Worm (Caenorhabditis elegans) whole organism, L4 larva: ENCODE data around the gene crn-5.

Experiments used
- D1046.2 ChIP-seq: fragments of 200-800 bp; sonication (Bioruptor generic); IDR thresholded peaks from 2 replicates; pipeline ENCODE4 v1.3.6; 2022; ENCODE audit warnings: missing genetic modification characterization, missing compliant biosample characterization
- F26F4.8 ChIP-seq: fragments of 200-800 bp; sonication (Bioruptor generic); conservative IDR thresholded peaks from 2 replicates; pipeline ENCODE4 v1.3.6; 2022; ENCODE audit warnings: missing genetic modification characterization, missing compliant biosample characterization
- F37D6.2 ChIP-seq: sonication (generic microtip); optimal IDR thresholded peaks from 2 replicates; lab custom pipeline; 2016; ENCODE audit warnings: mild to moderate bottlenecking, missing genetic modification characterization, missing compliant biosample characterization
- F49E8.2 ChIP-seq: sonication (generic microtip); optimal IDR thresholded peaks from 2 replicates; lab custom pipeline; 2016; ENCODE audit warnings: missing compliant biosample characterization, mild to moderate bottlenecking, missing genetic modification characterization, borderline replicate concordance
- R02D3.7 ChIP-seq: fragments of 150-350 bp; sonication (generic microtip); optimal IDR thresholded peaks from 3 replicates; lab custom pipeline; 2014; ENCODE audit warnings: missing biosample characterization, missing genetic modification characterization
- T26A8.4 ChIP-seq: fragments of 200-800 bp; sonication (Bioruptor generic); IDR thresholded peaks from 2 replicates; pipeline ENCODE4 v1.3.6; 2022; ENCODE audit warnings: missing genetic modification characterization, missing compliant biosample characterization
- Y75B8A.6 ChIP-seq: fragments of 200-800 bp; sonication (Bioruptor generic); IDR thresholded peaks from 2 replicates; pipeline ENCODE4 v1.3.6; 2022; ENCODE audit warnings: missing genetic modification reagents, missing genetic modification characterization, missing compliant biosample characterization
- ZK337.2 ChIP-seq: fragments of 200-800 bp; sonication (Bioruptor generic); IDR thresholded peaks from 2 replicates; pipeline ENCODE4 v1.3.6; 2022; ENCODE audit warnings: missing genetic modification reagents, missing genetic modification characterization, missing compliant biosample characterization
- aha-1 ChIP-seq: fragments of 150-350 bp; peaks from one replicate; lab custom pipeline; 2014; ENCODE audit warnings: missing biosample characterization, missing genetic modification characterization
- ama-1 ChIP-seq: fragments of 150-350 bp; optimal IDR thresholded peaks from 2 replicates; lab custom pipeline; 2014; ENCODE audit warnings: inconsistent platforms, mixed read lengths
- arid-1 ChIP-seq: fragments of 200-800 bp; sonication (Bioruptor generic); conservative IDR thresholded peaks from 2 replicates; pipeline ENCODE4 v1.3.6; 2022; ENCODE audit warnings: missing genetic modification reagents, missing genetic modification characterization, missing compliant biosample characterization
- ceh-32 ChIP-seq: sonication (generic microtip); optimal IDR thresholded peaks from 2 replicates; lab custom pipeline; 2016; ENCODE audit warnings: mild to moderate bottlenecking, missing genetic modification characterization, missing compliant biosample characterization; ENCODE audit not compliant: poor library complexity
- ceh-44 ChIP-seq: fragments of 200-800 bp; sonication (Bioruptor generic); IDR thresholded peaks from 2 replicates; pipeline ENCODE4 v1.3.6; 2022; ENCODE audit warnings: missing genetic modification reagents, missing genetic modification characterization, missing compliant biosample characterization
- daf-16 ChIP-seq, 3 experiments: sonication (generic microtip); optimal IDR thresholded peaks; 2 replicates each; lab custom pipeline; 2016 to 2017; ENCODE audit warnings: missing genetic modification characterization in 3 of 3, missing genetic modification reagents in 3 of 3, mild to moderate bottlenecking in 2 of 3, missing compliant biosample characterization in 2 of 3, missing biosample characterization in 1 of 3, moderate library complexity in 1 of 3
- daf-8 ChIP-seq: fragments of 200-800 bp; sonication (Bioruptor generic); IDR thresholded peaks from 2 replicates; pipeline ENCODE4 v1.3.6; 2022; ENCODE audit warnings: missing genetic modification characterization, missing compliant biosample characterization
- dmd-6 ChIP-seq: fragments of 200-800 bp; sonication (Bioruptor generic); IDR thresholded peaks from 2 replicates; pipeline ENCODE4 v1.3.6; 2022; ENCODE audit warnings: missing genetic modification reagents, missing genetic modification characterization, missing compliant biosample characterization
- duxl-1 ChIP-seq: sonication (generic microtip); optimal IDR thresholded peaks from 2 replicates; lab custom pipeline; 2016; ENCODE audit warnings: mild to moderate bottlenecking, missing genetic modification characterization, moderate library complexity, missing compliant biosample characterization; ENCODE audit not compliant: poor library complexity
- dve-1 ChIP-seq: sonication (generic microtip); optimal IDR thresholded peaks from 2 replicates; lab custom pipeline; 2017; ENCODE audit warnings: antibody characterized with exemption, mild to moderate bottlenecking, missing genetic modification characterization, missing compliant biosample characterization; ENCODE audit not compliant: insufficient read depth
- egl-27 ChIP-seq: sonication (generic microtip); optimal IDR thresholded peaks from 3 replicates; lab custom pipeline; 2017; ENCODE audit warnings: missing biosample characterization, missing genetic modification reagents, missing genetic modification characterization
- hif-1 ChIP-seq, 2 experiments: sonication (generic microtip); optimal IDR thresholded peaks; 2 replicates each; lab custom pipeline; 2016 to 2017; ENCODE audit warnings: missing compliant biosample characterization in 2 of 2, missing genetic modification characterization in 2 of 2, missing genetic modification reagents in 2 of 2, missing genotype in 2 of 2, mild to moderate bottlenecking in 1 of 2
- hmg-1.1 ChIP-seq: fragments of 200-800 bp; sonication (Bioruptor generic); IDR thresholded peaks from 2 replicates; pipeline ENCODE4 v1.3.6; 2022; ENCODE audit warnings: missing genetic modification reagents, missing genetic modification characterization, missing compliant biosample characterization
- lim-7 ChIP-seq: fragments of 200-800 bp; sonication (Bioruptor generic); IDR thresholded peaks from 2 replicates; pipeline ENCODE4 v1.3.6; 2022; ENCODE audit warnings: missing genetic modification characterization, missing compliant biosample characterization
- lin-1 ChIP-seq: fragments of 200-800 bp; sonication (Bioruptor generic); IDR thresholded peaks from 2 replicates; pipeline ENCODE4 v1.3.6; 2022; ENCODE audit warnings: missing genetic modification reagents, missing genetic modification characterization, missing compliant biosample characterization
- lin-13 ChIP-seq: fragments of 150-350 bp; optimal IDR thresholded peaks from 2 replicates; lab custom pipeline; 2014; ENCODE audit warnings: missing biosample characterization, missing genetic modification reagents, missing genetic modification characterization
- lin-15B ChIP-seq: fragments of 150-350 bp; sonication (generic microtip); optimal IDR thresholded peaks from 3 replicates; lab custom pipeline; 2014; ENCODE audit warnings: missing biosample characterization, missing genetic modification characterization
- lin-38 ChIP-seq: fragments of 200-800 bp; sonication (Bioruptor generic); IDR thresholded peaks from 2 replicates; pipeline ENCODE4 v1.3.6; 2022; ENCODE audit warnings: missing genetic modification reagents, missing genetic modification characterization, missing compliant biosample characterization
- madf-5 ChIP-seq, 2 experiments: fragments of 200-800 bp; sonication (Bioruptor generic); IDR thresholded peaks; 2 replicates each; pipeline ENCODE4 v1.3.6; 2022; ENCODE audit warnings: missing compliant biosample characterization in 2 of 2, missing genetic modification characterization in 2 of 2
- mdl-1 ChIP-seq, 2 experiments: fragments of 150-350 bp in 1 of 2; sonication (generic microtip) in 1 of 2; optimal IDR thresholded peaks; 2 replicates each; lab custom pipeline; 2014 to 2017; ENCODE audit warnings: missing biosample characterization in 2 of 2, missing genetic modification characterization in 2 of 2
- mxl-2 ChIP-seq: fragments of 200-800 bp; sonication (Bioruptor generic); conservative IDR thresholded peaks from 2 replicates; pipeline ENCODE4 v1.3.6; 2022; ENCODE audit warnings: missing genetic modification reagents, missing genetic modification characterization, missing compliant biosample characterization
- nhr-11 ChIP-seq: fragments of 150-350 bp; optimal IDR thresholded peaks from 2 replicates; lab custom pipeline; 2014; ENCODE audit warnings: missing biosample characterization, missing genetic modification characterization
- nhr-25 ChIP-seq: sonication (generic microtip); optimal IDR thresholded peaks from 2 replicates; lab custom pipeline; 2017; ENCODE audit warnings: missing genetic modification characterization, mild to moderate bottlenecking, missing compliant biosample characterization, antibody characterized with exemption, moderate library complexity, borderline replicate concordance; ENCODE audit not compliant: insufficient read depth
- nhr-41 ChIP-seq: fragments of 200-800 bp; sonication (Bioruptor generic); IDR thresholded peaks from 2 replicates; pipeline ENCODE4 v1.3.6; 2022; ENCODE audit warnings: missing genetic modification reagents, missing genetic modification characterization, missing compliant biosample characterization
- nhr-48 ChIP-seq: sonication (generic microtip); optimal IDR thresholded peaks from 2 replicates; lab custom pipeline; 2016; ENCODE audit warnings: mild to moderate bottlenecking, missing genetic modification characterization, missing compliant biosample characterization
- pha-4 ChIP-seq, 2 experiments: fragments of 150-350 bp in 1 of 2; fragments of 200-800 bp in 1 of 2; sonication (Bioruptor generic) in 1 of 2; IDR thresholded peaks in 1 of 2; optimal IDR thresholded peaks in 1 of 2; 2 replicates each; pipeline versions ENCODE4 v1.3.6 to Lab custom; 2014 to 2022; ENCODE audit warnings: missing genetic modification characterization in 2 of 2, missing genetic modification reagents in 2 of 2, missing biosample characterization in 1 of 2, missing compliant biosample characterization in 1 of 2
- pqm-1 ChIP-seq: sonication (generic microtip); optimal IDR thresholded peaks from 2 replicates; lab custom pipeline; 2017; ENCODE audit warnings: missing biosample characterization, missing genetic modification characterization
- set-16 ChIP-seq: fragments of 200-800 bp; sonication (Bioruptor generic); IDR thresholded peaks from 2 replicates; pipeline ENCODE4 v1.3.6; 2022; ENCODE audit warnings: missing genetic modification reagents, missing genetic modification characterization, missing compliant biosample characterization
- spr-1 ChIP-seq: sonication (generic microtip); optimal IDR thresholded peaks from 2 replicates; lab custom pipeline; 2016; ENCODE audit warnings: mild to moderate bottlenecking, missing genetic modification characterization, missing compliant biosample characterization
- tra-1 ChIP-seq: fragments of 200-800 bp; sonication (Bioruptor generic); IDR thresholded peaks from 2 replicates; pipeline ENCODE4 v1.3.6; 2022; ENCODE audit warnings: missing genetic modification reagents, missing genetic modification characterization, missing compliant biosample characterization
- unc-62 ChIP-seq, 3 experiments: fragments of 150-350 bp in 1 of 3; sonication (generic microtip); optimal IDR thresholded peaks in 2 of 3; peaks in 1 of 3; 1 replicate in 1 of 3; 2 replicates in 2 of 3; lab custom pipeline; 2014 to 2017; ENCODE audit warnings: missing biosample characterization in 3 of 3, missing genetic modification characterization in 3 of 3, missing genetic modification reagents in 3 of 3, missing genotype in 1 of 3
- zfp-3 ChIP-seq: fragments of 200-800 bp; sonication (Bioruptor generic); conservative IDR thresholded peaks from 2 replicates; pipeline ENCODE4 v1.3.6; 2022; ENCODE audit warnings: missing genetic modification reagents, missing genetic modification characterization, missing compliant biosample characterization
- zip-2 ChIP-seq: fragments of 150-350 bp; optimal IDR thresholded peaks from 2 replicates; lab custom pipeline; 2014; ENCODE audit warnings: missing biosample characterization, missing genetic modification characterization

The crn-5 gene

ce11 chrII:10543457-10544137 lies 49.0 kb upstream of the crn-5 start (continued):
- TF ChIP-seq ZK337.2 (GFP tag; lab: Robert Waterston, UW) = no peak
- TF ChIP-seq pqm-1 = no peak
- no peak for TF ChIP-seq ceh-32 (tag; lab: Kevin White, UChicago)
- TF ChIP-seq F26F4.8 (GFP tag; lab: Robert Waterston, UW) = no peak
- TF ChIP-seq F37D6.2 = no peak
- TF ChIP-seq daf-8 (GFP tag; lab: Robert Waterston, UW) = no peak
- TF ChIP-seq nhr-41 (GFP tag; lab: Robert Waterston, UW) = no peak
- no peak for TF ChIP-seq hif-1 (tag; optimal IDR thresholded peaks at IDR 0.05; lab: Kevin White, UChicago)
- no peak for TF ChIP-seq spr-1 (tag; lab: Kevin White, UChicago)
- peak; percentile 40 for TF ChIP-seq lin-13
- TF ChIP-seq lin-15B (tag; lab: Kevin White, UChicago) = peak; percentile 2
- TF ChIP-seq nhr-48 = no peak
- TF ChIP-seq ceh-44 (GFP tag; lab: Robert Waterston, UW) = no peak

DNA sequence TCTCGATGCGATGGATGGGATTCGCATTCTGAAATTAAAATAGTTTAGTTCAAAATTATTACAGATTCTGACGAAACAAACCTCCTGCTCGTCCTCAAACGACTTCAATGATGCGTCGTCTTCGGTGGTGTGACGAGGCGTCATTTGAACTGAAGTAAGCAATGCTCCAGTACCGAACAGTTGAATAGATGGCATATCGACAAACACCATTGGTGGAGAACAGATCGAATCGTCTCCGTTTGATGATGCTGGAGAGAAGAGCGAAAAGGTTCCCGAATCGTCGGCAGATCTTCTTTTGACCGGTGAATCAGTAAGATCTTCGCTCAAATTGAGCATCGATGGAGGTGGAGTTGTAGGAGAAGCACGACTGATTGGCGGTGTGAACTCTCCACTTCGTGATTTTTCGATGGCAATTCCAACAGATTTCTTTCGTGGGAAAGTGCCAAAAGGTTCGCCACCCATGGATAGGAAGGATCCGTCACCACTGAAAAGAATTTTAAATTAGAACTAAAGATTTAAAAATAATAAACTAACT lies 48.1 kb upstream of the crn-5 start:
- TF ChIP-seq zip-2 = no peak
- TF ChIP-seq Y75B8A.6 (GFP tag; lab: Robert Waterston, UW) = 0 out of 2 replicates have a peak, but pooled peaks have one; percentile 38
- peak; percentile 38; the same call in 1 of the 2 replicates for TF ChIP-seq set-16
- TF ChIP-seq madf-5 (GFP tag; IDR thresholded peaks at IDR 0.05; lab: Robert Waterston, UW) = 0 out of 4 replicates have a peak, but pooled peaks of 1 of the 2 experiments have one; percentile 65
- TF ChIP-seq aha-1 (tag; lab: Kevin White, UChicago) = peak; percentile 94
- TF ChIP-seq zfp-3 = peak; percentile 64; the same call in 1 of the 2 replicates
- peak; percentile 5; the same call in 1 of the 2 replicates for TF ChIP-seq arid-1 (GFP tag; lab: Robert Waterston, UW)
- peak; percentile 10; the same call in 1 of the 2 replicates for TF ChIP-seq D1046.2 (GFP tag; lab: Robert Waterston, UW)
- peak; percentile 56 for TF ChIP-seq pha-4 (GFP tag; IDR thresholded peaks at IDR 0.05; lab: Robert Waterston, UW)
- TF ChIP-seq pha-4 (tag; optimal IDR thresholded peaks at IDR 0.05; lab: Kevin White, UChicago) = no peak
- TF ChIP-seq duxl-1 (tag; lab: Kevin White, UChicago) = peak; percentile 25
- peak; percentile 3 for TF ChIP-seq dve-1 (tag; lab: Kevin White, UChicago)
- no peak for TF ChIP-seq tra-1 (GFP tag; lab: Robert Waterston, UW)
- TF ChIP-seq T26A8.4 = 0 out of 2 replicates have a peak, but pooled peaks have one; percentile 9
- peak in 1 of 2 experiments; percentile 74 for TF ChIP-seq unc-62 (GFP tag; optimal IDR thresholded peaks at IDR 0.05 in 1 of 2; lab: Kevin White, UChicago)
- TF ChIP-seq unc-62 (tag; optimal IDR thresholded peaks at IDR 0.05; lab: Kevin White, UChicago) = no peak
- no peak for TF ChIP-seq ama-1 (lab: Kevin White, UChicago)
- TF ChIP-seq R02D3.7 (tag; lab: Kevin White, UChicago) = no peak
- TF ChIP-seq hmg-1.1 = peak; percentile 21; the same call in 1 of the 2 replicates
- 0 out of 2 replicates have a peak, but pooled peaks have one; percentile 5 for TF ChIP-seq ZK337.2 (GFP tag; lab: Robert Waterston, UW)
- TF ChIP-seq lim-7 (GFP tag; lab: Robert Waterston, UW) = peak; percentile 2; the same call in 1 of the 2 replicates

ce11 chrII:10545213-10545612 lies 47.3 kb upstream of the crn-5 start:
- no peak for TF ChIP-seq egl-27 (tag; lab: Kevin White, UChicago)
- no peak for TF ChIP-seq nhr-11
- peak; percentile 69 for TF ChIP-seq lin-13
- no peak for TF ChIP-seq daf-16 (GFP tag; optimal IDR thresholded peaks at IDR 0.05; lab: Kevin White, UChicago)
- TF ChIP-seq daf-16 (tag; optimal IDR thresholded peaks at IDR 0.05; lab: Kevin White, UChicago) = no peak
- no peak for TF ChIP-seq mxl-2 (GFP tag; lab: Robert Waterston, UW)
- TF ChIP-seq lin-1 = peak; percentile 15; the same call in 1 of the 2 replicates
- peak; percentile 99 for TF ChIP-seq aha-1 (tag; lab: Kevin White, UChicago)
- 0 out of 2 replicates have a peak, but pooled peaks have one; percentile 24 for TF ChIP-seq zfp-3
- 0 out of 2 replicates have a peak, but pooled peaks have one; percentile 27 for TF ChIP-seq pha-4 (GFP tag; IDR thresholded peaks at IDR 0.05; lab: Robert Waterston, UW)
- TF ChIP-seq pha-4 (tag; optimal IDR thresholded peaks at IDR 0.05; lab: Kevin White, UChicago) = no peak
- peak; percentile 42; the same call in 1 of the 2 replicates for TF ChIP-seq lin-38 (GFP tag; lab: Robert Waterston, UW)
- no peak for TF ChIP-seq dve-1 (tag; lab: Kevin White, UChicago)
- TF ChIP-seq hmg-1.1 = 0 out of 2 replicates have a peak, but pooled peaks have one; percentile 5
- peak; percentile 23 for TF ChIP-seq F49E8.2 (tag; lab: Kevin White, UChicago)
- peak; percentile 84 for TF ChIP-seq ama-1 (lab: Kevin White, UChicago)
- peak; percentile 50; the same call in 1 of the 2 replicates for TF ChIP-seq arid-1 (GFP tag; lab: Robert Waterston, UW)
- TF ChIP-seq mdl-1 (tag; optimal IDR thresholded peaks at IDR 0.05; lab: Kevin White, UChicago) = no peak
- TF ChIP-seq nhr-25 = peak; percentile 3
- no peak for TF ChIP-seq R02D3.7 (tag; lab: Kevin White, UChicago)
- no peak for TF ChIP-seq dmd-6
- TF ChIP-seq ZK337.2 (GFP tag; lab: Robert Waterston, UW) = 0 out of 2 replicates have a peak, but pooled peaks have one; percentile 30
